Worm (Caenorhabditis elegans) whole organism, L4 larva: Measurements from ENCODE around the gene pde-2.

Source experiments
- nhr-237 ChIP-seq: sonication (generic microtip); optimal IDR thresholded peaks from 2 replicates; lab custom pipeline; 2017; ENCODE audit warnings: missing biosample characterization, missing genetic modification characterization
- unc-62 ChIP-seq, 3 experiments: fragments of 150-350 bp in 1 of 3; sonication (generic microtip); optimal IDR thresholded peaks in 2 of 3; peaks in 1 of 3; 1 replicate in 1 of 3; 2 replicates in 2 of 3; lab custom pipeline; 2014 to 2017; ENCODE audit warnings: missing biosample characterization in 3 of 3, missing genetic modification characterization in 3 of 3, missing genetic modification reagents in 3 of 3, missing genotype in 1 of 3

DNA sequence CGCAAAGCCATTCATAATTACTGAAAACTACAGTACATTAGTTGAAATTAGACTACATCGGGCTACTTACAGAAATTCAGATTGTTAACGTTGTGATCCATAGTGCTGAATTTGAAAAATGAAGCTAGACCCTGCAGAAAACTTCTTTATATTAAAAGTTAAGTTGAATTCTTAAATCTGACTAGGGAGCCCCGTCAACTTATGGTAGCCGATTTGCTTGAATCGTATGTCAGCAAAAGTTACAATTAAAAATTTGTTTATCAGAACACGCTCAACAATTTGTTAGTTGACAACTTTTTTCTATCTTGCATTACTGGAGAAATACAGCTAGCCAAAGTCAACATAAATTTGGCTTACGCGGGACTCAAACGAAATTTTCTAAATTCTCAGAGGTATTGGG lies 40.8 kb upstream of the pde-2 start, which contains the start of gene F59B2.14:
- TF ChIP-seq unc-62 (GFP tag; optimal IDR thresholded peaks at IDR 0.05 in 1 of 2; lab: Kevin White, UChicago) (no peak), unc-62 (tag; optimal IDR thresholded peaks at IDR 0.05; lab: Kevin White, UChicago) (no peak), nhr-237 (tag; lab: Kevin White, UChicago) (no peak)
